Worm (Caenorhabditis elegans) whole organism, L1 larva: Measurements from ENCODE around the gene C24H10.3.
A peak's percentile ranks its signal among the peaks of the same experiment; 100 is the strongest.

Experiments used
- C04F5.9 ChIP-seq: sonication (generic microtip); optimal IDR thresholded peaks from 2 replicates; lab custom pipeline; 2016; ENCODE audit warnings: missing genetic modification characterization, missing compliant biosample characterization
- Y116A8C.19 ChIP-seq: sonication (generic microtip); optimal IDR thresholded peaks from 2 replicates; lab custom pipeline; 2016; ENCODE audit warnings: missing compliant biosample characterization, missing genetic modification characterization, borderline replicate concordance
- alr-1 ChIP-seq: fragments of 200-800 bp; sonication (Bioruptor generic); optimal IDR thresholded peaks from 2 replicates; lab custom pipeline; 2018; ENCODE audit warnings: borderline replicate concordance, mild to moderate bottlenecking, missing genetic modification characterization, missing compliant biosample characterization
- aly-2 ChIP-seq: fragments of 150-350 bp; optimal IDR thresholded peaks from 2 replicates; lab custom pipeline; 2014; ENCODE audit warnings: missing biosample characterization, missing genetic modification characterization
- ama-1 ChIP-seq: fragments of 150-350 bp; optimal IDR thresholded peaks from 2 replicates; lab custom pipeline; 2014
- ces-1 ChIP-seq: fragments of 150-350 bp; optimal IDR thresholded peaks from 2 replicates; lab custom pipeline; 2014; ENCODE audit warnings: missing biosample characterization, missing genetic modification reagents, missing genetic modification characterization
- efl-1 ChIP-seq, 4 experiments: fragments of 150-350 bp; optimal IDR thresholded peaks in 3 of 4; peaks in 1 of 4; 1 replicate in 1 of 4; 2 replicates in 3 of 4; lab custom pipeline; 2014; ENCODE audit warnings: missing biosample characterization in 2 of 4, missing genetic modification characterization in 2 of 4, missing genetic modification reagents in 2 of 4
- efl-3 ChIP-seq: fragments of 200-800 bp; sonication (Bioruptor generic); optimal IDR thresholded peaks from 2 replicates; lab custom pipeline; 2018; ENCODE audit warnings: mild to moderate bottlenecking, missing genetic modification characterization, missing compliant biosample characterization
- egl-13 ChIP-seq: sonication (generic microtip); optimal IDR thresholded peaks from 2 replicates; lab custom pipeline; 2016; ENCODE audit warnings: missing genotype, missing genetic modification reagents, missing genetic modification characterization, missing compliant biosample characterization
- elt-2 ChIP-seq: sonication (generic microtip); optimal IDR thresholded peaks from 2 replicates; lab custom pipeline; 2016; ENCODE audit warnings: missing genetic modification characterization, mild to moderate bottlenecking, inconsistent platforms, missing compliant biosample characterization, missing genetic modification reagents
- elt-3 ChIP-seq, 6 experiments: fragments of 150-350 bp in 1 of 6; sonication (generic microtip); optimal IDR thresholded peaks; 2 replicates each; lab custom pipeline; 2017 to 2018; ENCODE audit warnings: missing biosample characterization in 6 of 6, missing genetic modification characterization in 6 of 6, inconsistent platforms in 1 of 6
- ets-5 ChIP-seq: fragments of 200-800 bp; sonication (Bioruptor generic); IDR thresholded peaks from 2 replicates; pipeline ENCODE4 v1.3.6; 2022; ENCODE audit warnings: missing genetic modification characterization, missing compliant biosample characterization
- fkh-10 ChIP-seq: sonication (generic microtip); optimal IDR thresholded peaks from 2 replicates; lab custom pipeline; 2017; ENCODE audit warnings: missing biosample characterization, missing genetic modification reagents, missing genetic modification characterization
- fkh-4 ChIP-seq: sonication (generic microtip); optimal IDR thresholded peaks from 2 replicates; lab custom pipeline; 2016; ENCODE audit warnings: missing compliant biosample characterization, missing genetic modification characterization, borderline replicate concordance
- fkh-8 ChIP-seq: sonication (generic microtip); optimal IDR thresholded peaks from 2 replicates; lab custom pipeline; 2016; ENCODE audit warnings: mild to moderate bottlenecking, missing genetic modification characterization, missing compliant biosample characterization
- fos-1 ChIP-seq: fragments of 150-350 bp; optimal IDR thresholded peaks from 2 replicates; lab custom pipeline; 2014; ENCODE audit warnings: missing biosample characterization, missing genetic modification characterization
- grh-1 ChIP-seq: fragments of 200-800 bp; sonication (Bioruptor generic); IDR thresholded peaks from 2 replicates; pipeline ENCODE4 v1.3.6; 2022; ENCODE audit warnings: missing genetic modification reagents, missing genetic modification characterization, missing compliant biosample characterization
- hlh-4 ChIP-seq: sonication (generic microtip); optimal IDR thresholded peaks from 2 replicates; lab custom pipeline; 2016; ENCODE audit warnings: mild to moderate bottlenecking, missing genetic modification characterization, missing compliant biosample characterization
- isw-1 ChIP-seq: fragments of 200-800 bp; sonication (Bioruptor generic); IDR thresholded peaks from 2 replicates; pipeline ENCODE4 v1.3.6; 2022; ENCODE audit warnings: missing genetic modification characterization, missing compliant biosample characterization
- jun-1 ChIP-seq: fragments of 150-350 bp; optimal IDR thresholded peaks from 2 replicates; lab custom pipeline; 2014; ENCODE audit warnings: missing biosample characterization, missing genetic modification reagents, missing genetic modification characterization
- lin-13 ChIP-seq: fragments of 150-350 bp; optimal IDR thresholded peaks from 2 replicates; lab custom pipeline; 2014; ENCODE audit warnings: missing biosample characterization, missing genetic modification reagents, missing genetic modification characterization
- lin-15B ChIP-seq: fragments of 150-350 bp; sonication (generic microtip); optimal IDR thresholded peaks from 3 replicates; lab custom pipeline; 2014; ENCODE audit warnings: missing biosample characterization, missing genetic modification characterization
- lsy-2 ChIP-seq, 2 experiments: fragments of 150-350 bp; optimal IDR thresholded peaks; 2 replicates each; lab custom pipeline; 2014; ENCODE audit warnings: missing biosample characterization in 2 of 2, missing genetic modification characterization in 2 of 2
- mef-2 ChIP-seq: fragments of 150-350 bp; optimal IDR thresholded peaks from 2 replicates; lab custom pipeline; 2014; ENCODE audit warnings: missing biosample characterization, missing genetic modification characterization
- nhr-11 ChIP-seq: fragments of 150-350 bp; optimal IDR thresholded peaks from 2 replicates; lab custom pipeline; 2014; ENCODE audit warnings: missing biosample characterization, missing genetic modification characterization
- nhr-12 ChIP-seq: sonication (generic microtip); optimal IDR thresholded peaks from 2 replicates; lab custom pipeline; 2017; ENCODE audit warnings: missing biosample characterization, missing genetic modification characterization
- nhr-19 ChIP-seq: fragments of 200-800 bp; sonication (Bioruptor generic); conservative IDR thresholded peaks from 2 replicates; pipeline ENCODE4 v1.3.6; 2022; ENCODE audit warnings: missing genetic modification characterization, missing compliant biosample characterization
- nhr-237 ChIP-seq: fragments of 150-350 bp; optimal IDR thresholded peaks from 2 replicates; lab custom pipeline; 2014; ENCODE audit warnings: missing biosample characterization, missing genetic modification characterization
- nhr-28 ChIP-seq: fragments of 150-350 bp; optimal IDR thresholded peaks from 2 replicates; lab custom pipeline; 2014; ENCODE audit warnings: missing biosample characterization, missing genetic modification characterization
- nhr-71 ChIP-seq: sonication (generic microtip); optimal IDR thresholded peaks from 2 replicates; lab custom pipeline; 2016; ENCODE audit warnings: mild to moderate bottlenecking, missing genetic modification characterization, moderate library complexity, missing compliant biosample characterization
- nhr-76 ChIP-seq: sonication (generic microtip); optimal IDR thresholded peaks from 2 replicates; lab custom pipeline; 2017; ENCODE audit warnings: missing biosample characterization, missing genetic modification characterization
- nhr-84 ChIP-seq: sonication (generic microtip); optimal IDR thresholded peaks from 2 replicates; lab custom pipeline; 2017; ENCODE audit warnings: missing biosample characterization, missing genetic modification characterization
- pax-3 ChIP-seq: fragments of 200-800 bp; sonication (Bioruptor generic); optimal IDR thresholded peaks from 2 replicates; lab custom pipeline; 2018; ENCODE audit warnings: mild to moderate bottlenecking, missing genetic modification characterization, moderate library complexity, missing compliant biosample characterization
- rnt-1 ChIP-seq: sonication (generic microtip); optimal IDR thresholded peaks from 2 replicates; lab custom pipeline; 2016; ENCODE audit warnings: mild to moderate bottlenecking, missing genetic modification characterization, moderate library complexity, missing compliant biosample characterization
- skn-1 ChIP-seq: fragments of 150-350 bp; optimal IDR thresholded peaks from 2 replicates; lab custom pipeline; 2014; ENCODE audit warnings: missing biosample characterization, missing genetic modification characterization
- snpc-4 ChIP-seq: fragments of 150-350 bp; optimal IDR thresholded peaks from 2 replicates; lab custom pipeline; 2014; ENCODE audit warnings: missing biosample characterization, missing genetic modification characterization
- sptf-1 ChIP-seq: fragments of 150-350 bp; optimal IDR thresholded peaks from 2 replicates; lab custom pipeline; 2014; ENCODE audit warnings: missing biosample characterization, missing genetic modification characterization
- sup-37 ChIP-seq: fragments of 200-800 bp; sonication (Bioruptor generic); optimal IDR thresholded peaks from 2 replicates; lab custom pipeline; 2018; ENCODE audit warnings: mild to moderate bottlenecking, missing genetic modification characterization, missing compliant biosample characterization
- unc-130 ChIP-seq: fragments of 150-350 bp; optimal IDR thresholded peaks from 2 replicates; lab custom pipeline; 2017; ENCODE audit warnings: missing biosample characterization, missing genetic modification characterization, inconsistent platforms
- unc-30 ChIP-seq: sonication (generic microtip); optimal IDR thresholded peaks from 2 replicates; lab custom pipeline; 2017; ENCODE audit warnings: missing biosample characterization, missing genetic modification characterization
- unc-98 ChIP-seq: fragments of 200-800 bp; sonication (Bioruptor generic); IDR thresholded peaks from 2 replicates; pipeline ENCODE4 v1.3.6; 2022; ENCODE audit warnings: missing genetic modification characterization, missing compliant biosample characterization
- zag-1 ChIP-seq: fragments of 150-350 bp; optimal IDR thresholded peaks from 2 replicates; lab custom pipeline; 2014; ENCODE audit warnings: missing biosample characterization, missing genetic modification characterization
- zip-4 ChIP-seq: fragments of 200-800 bp; sonication (Bioruptor generic); optimal IDR thresholded peaks from 2 replicates; lab custom pipeline; 2018; ENCODE audit warnings: mild to moderate bottlenecking, missing genetic modification characterization, moderate library complexity, missing compliant biosample characterization
- ztf-11 ChIP-seq, 2 experiments: sonication (generic microtip); optimal IDR thresholded peaks; 2 replicates each; lab custom pipeline; 2016 to 2017; ENCODE audit warnings: missing genetic modification characterization in 2 of 2, missing biosample characterization in 1 of 2, missing compliant biosample characterization in 1 of 2
- ztf-4 ChIP-seq: fragments of 150-350 bp; optimal IDR thresholded peaks from 2 replicates; lab custom pipeline; 2014; ENCODE audit warnings: missing biosample characterization, missing genetic modification characterization

C24H10.3 gene

ce11 chrX:5079297-5079696 is 18.4 kb downstream of the C24H10.3 start (continued):
- TF ChIP-seq nhr-28 (tag; lab: Kevin White, UChicago), result no peak
- TF ChIP-seq zip-4 (GFP tag; lab: Kevin White, UChicago), result no peak

DNA sequence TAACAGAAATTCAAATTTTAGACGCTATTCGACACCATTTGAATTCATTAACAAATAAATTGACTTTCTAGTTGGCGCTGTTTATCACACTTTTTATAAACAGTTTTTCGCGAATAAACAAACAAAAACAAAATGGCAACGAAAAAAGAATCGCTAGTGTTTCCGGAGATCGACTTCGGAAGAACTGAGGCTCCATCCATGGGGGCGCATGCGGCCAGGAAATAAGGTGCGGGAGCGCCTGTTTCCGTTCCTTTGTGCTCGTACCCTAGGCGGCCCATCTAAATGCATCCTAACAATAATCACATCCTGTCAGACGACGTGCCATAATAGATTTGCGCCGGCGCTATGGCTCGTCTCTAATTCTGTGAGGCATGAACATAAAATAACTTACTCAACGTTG is 23.2 kb downstream of the C24H10.3 start:
- peak; percentile 93; the same call in 1 of the 2 replicates for TF ChIP-seq ets-5 (GFP tag; lab: Robert Waterston, UW)
- no peak for TF ChIP-seq nhr-84 (tag; lab: Kevin White, UChicago)
- no peak for TF ChIP-seq efl-1 (optimal IDR thresholded peaks at IDR 0.05; lab: Kevin White, UChicago)
- peak in 1 of 2 experiments; percentile 37 for TF ChIP-seq efl-1 (GFP tag; optimal IDR thresholded peaks at IDR 0.05 in 1 of 2; lab: Kevin White, UChicago)
- no peak for TF ChIP-seq lin-13 (GFP tag; lab: Kevin White, UChicago)
- TF ChIP-seq rnt-1, result no peak
- peak; percentile 6 for TF ChIP-seq fkh-8 (tag; lab: Kevin White, UChicago)

- TF ChIP-seq ama-1 (no peak), egl-13 (tag; lab: Kevin White, UChicago) (peak; percentile 22), elt-3 (tag; optimal IDR thresholded peaks at IDR 0.05; lab: Kevin White, UChicago) (no peak), nhr-28 (tag; lab: Kevin White, UChicago) (no peak), elt-2 (tag; lab: Kevin White, UChicago) (no peak), lin-15B (tag; lab: Kevin White, UChicago) (no peak), ets-5 (GFP tag; lab: Robert Waterston, UW) (peak; percentile 73; the same call in 1 of the 2 replicates), jun-1 (tag; lab: Kevin White, UChicago) (no peak), fkh-8 (tag; lab: Kevin White, UChicago) (peak; percentile 17)
- TF ChIP-seq, all 84 proteins: peak for 3
These were observed 23.6 kb downstream of the C24H10.3 start, which contains the start of gene ets-5 for ce11 chrX:5084495-5084894. Gene ets-5 (minus strand): TSS chrX:5084526.

- TF ChIP-seq nhr-71 (tag; lab: Kevin White, UChicago) (peak; percentile 84), nhr-28 (tag; lab: Kevin White, UChicago) (no peak), rnt-1 (peak; percentile 77), pax-3 (tag; lab: Kevin White, UChicago) (peak; percentile 59), ztf-4 (tag; lab: Kevin White, UChicago) (no peak), snpc-4 (tag; lab: Kevin White, UChicago) (peak; percentile 22), nhr-12 (tag; lab: Kevin White, UChicago) (no peak), sptf-1 (tag; lab: Kevin White, UChicago) (no peak), C04F5.9 (peak; percentile 25), nhr-76 (peak; percentile 39), egl-13 (tag; lab: Kevin White, UChicago) (peak; percentile 76), nhr-84 (tag; lab: Kevin White, UChicago) (no peak), unc-30 (tag; lab: Kevin White, UChicago) (no peak), lin-13 (GFP tag; lab: Kevin White, UChicago) (peak; percentile 41), zag-1 (peak; percentile 6), skn-1 (tag; lab: Kevin White, UChicago) (peak; percentile 74), Y116A8C.19 (tag; lab: Kevin White, UChicago) (no peak), ces-1 (GFP tag; lab: Kevin White, UChicago) (no peak), fkh-10 (peak; percentile 81), lsy-2 (tag; optimal IDR thresholded peaks at IDR 0.05; lab: Kevin White, UChicago) (peak; percentile 67 to 80), mef-2 (peak; percentile 54), nhr-19 (GFP tag; lab: Robert Waterston, UW) (peak; percentile 77), hlh-4 (tag; lab: Kevin White, UChicago) (no peak), grh-1 (GFP tag; lab: Robert Waterston, UW) (peak; percentile 11; the same call in 1 of the 2 replicates), sup-37 (peak; percentile 46), aly-2 (peak; percentile 26), nhr-237 (tag; lab: Kevin White, UChicago) (no peak), fos-1 (tag; lab: Kevin White, UChicago) (peak; percentile 61), ztf-11 (tag; optimal IDR thresholded peaks at IDR 0.05; lab: Kevin White, UChicago) (peak in 1 of 2 experiments; percentile 64), fkh-8 (tag; lab: Kevin White, UChicago) (peak; percentile 89), unc-130 (tag; lab: Kevin White, UChicago) (peak; percentile 48), isw-1 (GFP tag; lab: Robert Waterston, UW) (peak; percentile 52), alr-1 (tag; lab: Kevin White, UChicago) (no peak), unc-98 (GFP tag; lab: Robert Waterston, UW) (0 out of 2 replicates have a peak, but pooled peaks have one; percentile 6), fkh-4 (tag; lab: Kevin White, UChicago) (no peak), efl-3 (GFP tag; lab: Kevin White, UChicago) (no peak), nhr-11 (peak; percentile 11)
These were observed 24.6 kb downstream of the C24H10.3 start for ce11 chrX:5085465-5085864.
